Worm (Caenorhabditis elegans) whole organism, L4 larva: ENCODE data around the gene ZK354.6.
"Not testable (repeated sequence)": the region's sequence is repeated elsewhere in the genome, so short reads cannot be mapped to it uniquely, and the experiment has no call there.

Experiments used
- T20F7.1 ChIP-seq: fragments of 200-800 bp; sonication (Bioruptor generic); optimal IDR thresholded peaks from 2 replicates; lab custom pipeline; 2018; ENCODE audit warnings: mild to moderate bottlenecking, missing genetic modification characterization, missing compliant biosample characterization
- ZK337.2 ChIP-seq: fragments of 200-800 bp; sonication (Bioruptor generic); IDR thresholded peaks from 2 replicates; pipeline ENCODE4 v1.3.6; 2022; ENCODE audit warnings: missing genetic modification reagents, missing genetic modification characterization, missing compliant biosample characterization
- aha-1 ChIP-seq: fragments of 150-350 bp; peaks from one replicate; lab custom pipeline; 2014; ENCODE audit warnings: missing biosample characterization, missing genetic modification characterization
- ama-1 ChIP-seq: fragments of 150-350 bp; optimal IDR thresholded peaks from 2 replicates; lab custom pipeline; 2014; ENCODE audit warnings: inconsistent platforms, mixed read lengths
- ceh-62 ChIP-seq: sonication (generic microtip); optimal IDR thresholded peaks from 2 replicates; lab custom pipeline; 2017; ENCODE audit warnings: missing biosample characterization, missing genetic modification characterization
- ceh-82 ChIP-seq: sonication (generic microtip); optimal IDR thresholded peaks from 2 replicates; lab custom pipeline; 2017; ENCODE audit warnings: missing biosample characterization, missing genetic modification characterization
- ctbp-1 ChIP-seq: fragments of 200-800 bp; sonication (Bioruptor generic); IDR thresholded peaks from 2 replicates; pipeline ENCODE4 v1.3.6; 2022; ENCODE audit warnings: missing genetic modification reagents, missing genetic modification characterization, missing compliant biosample characterization
- daf-12 ChIP-seq: fragments of 150-350 bp; optimal IDR thresholded peaks from 2 replicates; lab custom pipeline; 2014; ENCODE audit warnings: missing biosample characterization, missing genetic modification reagents, missing genetic modification characterization
- daf-8 ChIP-seq: fragments of 200-800 bp; sonication (Bioruptor generic); IDR thresholded peaks from 2 replicates; pipeline ENCODE4 v1.3.6; 2022; ENCODE audit warnings: missing genetic modification characterization, missing compliant biosample characterization
- dmd-8 ChIP-seq: fragments of 200-800 bp; sonication (Bioruptor generic); IDR thresholded peaks from 2 replicates; pipeline ENCODE4 v1.3.6; 2022; ENCODE audit warnings: missing genetic modification characterization, missing compliant biosample characterization
- duxl-1 ChIP-seq: sonication (generic microtip); optimal IDR thresholded peaks from 2 replicates; lab custom pipeline; 2016; ENCODE audit warnings: mild to moderate bottlenecking, missing genetic modification characterization, moderate library complexity, missing compliant biosample characterization; ENCODE audit not compliant: poor library complexity
- hif-1 ChIP-seq, 2 experiments: sonication (generic microtip); optimal IDR thresholded peaks; 2 replicates each; lab custom pipeline; 2016 to 2017; ENCODE audit warnings: missing compliant biosample characterization in 2 of 2, missing genetic modification characterization in 2 of 2, missing genetic modification reagents in 2 of 2, missing genotype in 2 of 2, mild to moderate bottlenecking in 1 of 2
- hlh-30 ChIP-seq: sonication (generic microtip); optimal IDR thresholded peaks from 2 replicates; lab custom pipeline; 2017; ENCODE audit warnings: antibody characterized with exemption, mild to moderate bottlenecking, missing genetic modification characterization, missing compliant biosample characterization; ENCODE audit not compliant: insufficient read depth
- hmg-1.1 ChIP-seq: fragments of 200-800 bp; sonication (Bioruptor generic); IDR thresholded peaks from 2 replicates; pipeline ENCODE4 v1.3.6; 2022; ENCODE audit warnings: missing genetic modification reagents, missing genetic modification characterization, missing compliant biosample characterization
- jun-1 ChIP-seq: fragments of 150-350 bp; optimal IDR thresholded peaks from 2 replicates; lab custom pipeline; 2014; ENCODE audit warnings: missing biosample characterization, missing genetic modification reagents, missing genetic modification characterization
- lin-1 ChIP-seq: fragments of 200-800 bp; sonication (Bioruptor generic); IDR thresholded peaks from 2 replicates; pipeline ENCODE4 v1.3.6; 2022; ENCODE audit warnings: missing genetic modification reagents, missing genetic modification characterization, missing compliant biosample characterization
- lin-13 ChIP-seq: fragments of 150-350 bp; optimal IDR thresholded peaks from 2 replicates; lab custom pipeline; 2014; ENCODE audit warnings: missing biosample characterization, missing genetic modification reagents, missing genetic modification characterization
- lin-15B ChIP-seq: fragments of 150-350 bp; sonication (generic microtip); optimal IDR thresholded peaks from 3 replicates; lab custom pipeline; 2014; ENCODE audit warnings: missing biosample characterization, missing genetic modification characterization
- lin-39 ChIP-seq: fragments of 150-350 bp; optimal IDR thresholded peaks from 2 replicates; lab custom pipeline; 2014; ENCODE audit warnings: missing biosample characterization, missing genetic modification reagents, missing genetic modification characterization
- lsy-2 ChIP-seq, 2 experiments: fragments of 150-350 bp in 1 of 2; sonication (generic microtip) in 1 of 2; optimal IDR thresholded peaks; 2 replicates each; lab custom pipeline; 2014 to 2017; ENCODE audit warnings: missing biosample characterization in 2 of 2, missing genetic modification characterization in 2 of 2
- madf-5 ChIP-seq, 2 experiments: fragments of 200-800 bp; sonication (Bioruptor generic); IDR thresholded peaks; 2 replicates each; pipeline ENCODE4 v1.3.6; 2022; ENCODE audit warnings: missing compliant biosample characterization in 2 of 2, missing genetic modification characterization in 2 of 2
- mdt-29 ChIP-seq: fragments of 200-800 bp; sonication (Bioruptor generic); IDR thresholded peaks from 2 replicates; pipeline ENCODE4 v1.3.6; 2022; ENCODE audit warnings: missing genetic modification reagents, missing genetic modification characterization, missing compliant biosample characterization
- mep-1 ChIP-seq: fragments of 150-350 bp; sonication (generic microtip); optimal IDR thresholded peaks from 3 replicates; lab custom pipeline; 2014; ENCODE audit warnings: missing biosample characterization, missing genetic modification characterization
- nhr-10 ChIP-seq: fragments of 150-350 bp; optimal IDR thresholded peaks from 2 replicates; lab custom pipeline; 2014; ENCODE audit warnings: missing biosample characterization, missing genetic modification characterization
- nhr-102 ChIP-seq: sonication (generic microtip); optimal IDR thresholded peaks from 2 replicates; lab custom pipeline; 2016; ENCODE audit warnings: mild to moderate bottlenecking, missing genetic modification characterization, moderate library complexity, missing compliant biosample characterization
- nhr-77 ChIP-seq: fragments of 150-350 bp; optimal IDR thresholded peaks from 2 replicates; lab custom pipeline; 2014; ENCODE audit warnings: missing biosample characterization, missing genetic modification characterization
- pha-4 ChIP-seq, 2 experiments: fragments of 150-350 bp in 1 of 2; fragments of 200-800 bp in 1 of 2; sonication (Bioruptor generic) in 1 of 2; IDR thresholded peaks in 1 of 2; optimal IDR thresholded peaks in 1 of 2; 2 replicates each; pipeline versions ENCODE4 v1.3.6 to Lab custom; 2014 to 2022; ENCODE audit warnings: missing genetic modification characterization in 2 of 2, missing genetic modification reagents in 2 of 2, missing biosample characterization in 1 of 2, missing compliant biosample characterization in 1 of 2
- pqm-1 ChIP-seq: sonication (generic microtip); optimal IDR thresholded peaks from 2 replicates; lab custom pipeline; 2017; ENCODE audit warnings: missing biosample characterization, missing genetic modification characterization
- sdz-12 ChIP-seq: fragments of 200-800 bp; sonication (Bioruptor generic); optimal IDR thresholded peaks from 2 replicates; lab custom pipeline; 2018; ENCODE audit warnings: mild to moderate bottlenecking, missing genetic modification characterization, missing compliant biosample characterization
- set-16 ChIP-seq: fragments of 200-800 bp; sonication (Bioruptor generic); IDR thresholded peaks from 2 replicates; pipeline ENCODE4 v1.3.6; 2022; ENCODE audit warnings: missing genetic modification reagents, missing genetic modification characterization, missing compliant biosample characterization
- snpc-1.2 ChIP-seq: fragments of 200-800 bp; sonication (Bioruptor generic); IDR thresholded peaks from 2 replicates; pipeline ENCODE4 v1.3.6; 2022; ENCODE audit warnings: missing genetic modification reagents, missing genetic modification characterization, missing compliant biosample characterization
- tag-97 ChIP-seq: fragments of 200-800 bp; sonication (Bioruptor generic); IDR thresholded peaks from 2 replicates; pipeline ENCODE4 v1.3.6; 2022; ENCODE audit warnings: missing genetic modification characterization, missing compliant biosample characterization
- vab-7 ChIP-seq: fragments of 200-800 bp; sonication (Bioruptor generic); IDR thresholded peaks from 2 replicates; pipeline ENCODE4 v1.3.6; 2022; ENCODE audit warnings: missing genetic modification reagents, missing genetic modification characterization, missing compliant biosample characterization
- zip-2 ChIP-seq: fragments of 150-350 bp; optimal IDR thresholded peaks from 2 replicates; lab custom pipeline; 2014; ENCODE audit warnings: missing biosample characterization, missing genetic modification characterization

The ZK354.6 gene

DNA sequence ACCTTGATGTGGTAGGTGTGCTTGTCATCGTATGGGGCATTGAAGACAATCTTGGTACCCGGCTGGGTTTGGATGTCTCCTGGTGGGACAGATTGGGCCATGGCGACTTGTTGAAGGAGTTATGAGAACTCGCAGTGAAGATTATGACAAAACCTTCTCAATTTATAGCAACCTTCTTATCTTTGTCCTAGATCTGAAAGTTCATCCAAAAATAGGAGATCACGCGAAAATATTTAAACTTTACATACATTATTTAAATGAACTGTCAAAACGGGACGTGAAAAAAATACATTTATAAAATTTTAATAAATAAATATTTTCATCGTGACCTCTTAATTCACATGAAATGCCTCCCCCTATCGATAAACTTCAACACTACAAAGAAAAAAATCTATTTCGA is 15.7 kb upstream of the ZK354.6 start, which contains the start of the genes msp-59 and ZK354.2:
TSS of gene msp-59 (minus strand) at position 101 of the 400 bp plus-strand sequence.
TSS of gene ZK354.2 (plus strand) at position 395 of the 400 bp plus-strand sequence.
- not testable (repeated sequence) for TF ChIP-seq duxl-1; madf-5 (GFP tag; IDR thresholded peaks at IDR 0.05; lab: Robert Waterston, UW); aha-1

DNA sequence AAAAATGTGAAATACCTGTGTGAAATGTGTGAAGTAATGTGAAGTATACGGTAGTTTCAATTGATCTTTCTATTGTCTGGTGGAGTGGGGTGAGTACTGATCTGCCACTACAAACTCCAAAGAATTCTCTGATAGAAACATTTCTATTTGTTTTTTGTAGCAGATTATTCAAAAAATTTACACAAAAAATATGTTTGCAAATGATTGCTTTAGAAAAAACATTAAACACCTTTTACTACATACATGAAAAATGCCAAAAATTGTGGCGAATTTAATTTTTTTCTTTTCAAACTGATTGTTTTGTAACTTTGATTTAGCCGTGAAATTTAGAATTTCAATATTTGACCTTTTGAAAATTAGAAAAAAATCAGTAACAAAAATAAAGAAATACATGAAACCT is 12.4 kb upstream of the ZK354.6 start, which contains the start of gene ZK354.3:
TSS of gene ZK354.3 (plus strand) at position 301 of the 400 bp plus-strand sequence.
- no peak for TF ChIP-seq pqm-1 (tag; lab: Kevin White, UChicago)
- no peak for TF ChIP-seq mdt-29 (GFP tag; lab: Robert Waterston, UW)
- no peak for TF ChIP-seq ceh-62 (tag; lab: Kevin White, UChicago)
- TF ChIP-seq lin-39 = no peak
- no peak for TF ChIP-seq lin-13 (GFP tag; lab: Kevin White, UChicago)
- TF ChIP-seq hlh-30 (tag; lab: Kevin White, UChicago) = no peak
- no peak for TF ChIP-seq zip-2 (tag; lab: Kevin White, UChicago)
- no peak for TF ChIP-seq nhr-10 (tag; lab: Kevin White, UChicago)
- TF ChIP-seq daf-12 (tag; lab: Kevin White, UChicago) = no peak
- TF ChIP-seq daf-8 (GFP tag; lab: Robert Waterston, UW) = no peak
- no peak for TF ChIP-seq snpc-1.2 (GFP tag; lab: Robert Waterston, UW)
- TF ChIP-seq ctbp-1 (GFP tag; lab: Robert Waterston, UW) = no peak
- no peak for TF ChIP-seq sdz-12 (GFP tag; lab: Kevin White, UChicago)
- no peak for TF ChIP-seq lin-15B (tag; lab: Kevin White, UChicago)
- no peak for TF ChIP-seq ceh-82 (tag; lab: Kevin White, UChicago)
- no peak for TF ChIP-seq nhr-77

ce11 chrIV:5309137-5309536 is 11.8 kb upstream of the ZK354.6 start:
- TF ChIP-seq snpc-1.2 (GFP tag; lab: Robert Waterston, UW) = 0 out of 2 replicates have a peak, but pooled peaks have one; percentile 79

- TF ChIP-seq set-16 (GFP tag; lab: Robert Waterston, UW); ZK337.2 (GFP tag; lab: Robert Waterston, UW); mep-1: not testable (repeated sequence)
These were observed 10.8 kb upstream of the ZK354.6 start, which contains the start of the genes ZK354.9 and msp-58 for ce11 chrIV:5308046-5308643. TSS of gene ZK354.9 (minus strand) at chrIV:5308146. TSS of gene msp-58 (plus strand) at chrIV:5308593.

DNA sequence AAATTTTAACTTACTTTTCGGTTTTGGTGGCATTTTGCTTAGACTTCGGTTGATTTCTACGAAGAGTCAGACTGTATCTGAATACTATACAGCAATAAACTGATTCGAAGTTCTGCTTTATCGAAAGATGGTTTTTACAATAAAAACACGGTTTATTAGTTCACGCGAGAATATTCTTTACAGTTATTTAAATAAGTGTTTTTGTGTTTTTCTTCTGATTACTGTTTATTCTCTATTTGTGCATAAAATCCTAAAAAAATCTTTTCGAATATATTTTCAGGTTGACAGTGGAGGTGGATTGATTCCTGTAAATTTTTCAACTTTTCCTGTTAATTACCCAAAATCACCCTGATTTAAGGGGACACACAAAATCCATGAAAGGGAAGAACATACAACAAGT is 8.7 kb upstream of the ZK354.6 start, which contains the start of gene ZK354.8:
TSS of gene ZK354.8 (minus strand) at position 101 of the 400 bp plus-strand sequence.
- TF ChIP-seq dmd-8 (GFP tag; lab: Robert Waterston, UW) = no peak

ce11 chrIV:5303030-5303429 is 5.7 kb upstream of the ZK354.6 start, which contains the start of gene ZK354.7:
TSS of gene ZK354.7 (minus strand) at chrIV:5303130.
- TF ChIP-seq jun-1 (tag; lab: Kevin White, UChicago) (no peak), lin-39 (no peak), aha-1 (peak; percentile 13)

ce11 chrIV:5295240-5295639 is 2.1 kb downstream of the ZK354.6 start, which contains the start of gene msp-51:
TSS of gene msp-51 (minus strand) at chrIV:5295340.
- TF ChIP-seq ZK337.2, dmd-8, daf-8 (GFP tag; lab: Robert Waterston, UW): not testable (repeated sequence)
- TF ChIP-seq, all 104 proteins: peak for 0; not testable (repeated sequence) for 104

ce11 chrIV:5294467-5294866 is 2.9 kb downstream of the ZK354.6 start:
- TF ChIP-seq ceh-62 (tag; lab: Kevin White, UChicago) = no peak
- TF ChIP-seq vab-7 (GFP tag; lab: Robert Waterston, UW) = no peak
- TF ChIP-seq ama-1 (lab: Kevin White, UChicago) = no peak
- TF ChIP-seq hmg-1.1 (GFP tag; lab: Robert Waterston, UW) = no peak
- no peak for TF ChIP-seq ctbp-1 (GFP tag; lab: Robert Waterston, UW)
- no peak for TF ChIP-seq pha-4 (GFP tag; IDR thresholded peaks at IDR 0.05; lab: Robert Waterston, UW)
- no peak for TF ChIP-seq pha-4 (tag; optimal IDR thresholded peaks at IDR 0.05; lab: Kevin White, UChicago)
- no peak for TF ChIP-seq lin-1 (GFP tag; lab: Robert Waterston, UW)
- no peak for TF ChIP-seq nhr-102
- TF ChIP-seq hif-1 (tag; optimal IDR thresholded peaks at IDR 0.05; lab: Kevin White, UChicago) = no peak
- no peak for TF ChIP-seq T20F7.1 (GFP tag; lab: Kevin White, UChicago)
- no peak for TF ChIP-seq tag-97 (GFP tag; lab: Robert Waterston, UW)
- TF ChIP-seq lsy-2 (tag; optimal IDR thresholded peaks at IDR 0.05; lab: Kevin White, UChicago) = no peak
